Worm (Caenorhabditis elegans): ENCODE data around the gene sru-36.

Gene sru-36

ce11 chrV:9801965-9802364 lies 39.5 kb upstream of the sru-36 start, which contains the start of gene F46B6.10:
Gene F46B6.10 (minus strand): TSS chrV:9802065.
- TF ChIP-seq Y55F3AM.14 (GFP tag; optimal IDR thresholded peaks at IDR 0.05) (no peak), alr-1 (tag; optimal IDR thresholded peaks at IDR 0.05) (no peak), fos-1 (tag; optimal IDR thresholded peaks at IDR 0.05) (no peak), mab-5 (tag; optimal IDR thresholded peaks at IDR 0.05) (no peak), sem-4 (tag; optimal IDR thresholded peaks at IDR 0.05) (no peak), nhr-12 (tag; optimal IDR thresholded peaks at IDR 0.05) (no peak), nhr-6 (tag; optimal IDR thresholded peaks at IDR 0.05) (no peak), unc-39 (tag; optimal IDR thresholded peaks at IDR 0.05) (no peak), elt-3 (tag; optimal IDR thresholded peaks at IDR 0.05) (no peak), crh-2 (tag; optimal IDR thresholded peaks at IDR 0.05) (no peak), nhr-129 (tag; optimal IDR thresholded peaks at IDR 0.05) (no peak), mbf-1 (tag; optimal IDR thresholded peaks at IDR 0.05) (no peak), nhr-21 (tag; optimal IDR thresholded peaks at IDR 0.05) (no peak), zag-1 (tag; optimal IDR thresholded peaks at IDR 0.05) (no peak), dmd-4 (tag; optimal IDR thresholded peaks at IDR 0.05) (no peak), ztf-4 (tag; optimal IDR thresholded peaks at IDR 0.05) (no peak)

DNA sequence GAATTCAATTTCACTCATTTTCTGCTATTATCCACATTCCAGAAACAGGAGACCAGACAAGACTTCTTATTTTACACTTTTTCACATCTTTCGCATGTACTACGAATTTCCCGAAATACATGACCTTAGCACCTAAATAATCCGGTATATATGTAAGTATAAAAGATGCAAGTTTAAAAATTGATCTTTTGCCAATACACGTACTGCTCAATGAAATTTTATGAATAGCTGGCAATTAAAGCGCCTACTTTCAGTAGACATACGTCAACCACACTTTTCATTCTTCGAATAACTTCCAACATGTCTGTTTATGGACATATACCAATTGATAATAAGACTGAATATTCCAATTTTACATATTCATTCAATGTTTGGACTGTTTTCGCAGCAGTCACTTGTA lies 38.3 kb upstream of the sru-36 start, which contains the start of gene sru-39:
Gene sru-39, plus strand, starts transcription at position 301 of the 400 bp plus-strand sequence.
- no peak for TF ChIP-seq dmd-4 (tag; optimal IDR thresholded peaks at IDR 0.05)
- no peak for TF ChIP-seq R02D3.7 (tag; optimal IDR thresholded peaks at IDR 0.05)
- TF ChIP-seq lin-39 (tag; optimal IDR thresholded peaks at IDR 0.05) = no peak
- TF ChIP-seq sem-4 (tag; optimal IDR thresholded peaks at IDR 0.05) = no peak
- TF ChIP-seq nhr-12 (tag; optimal IDR thresholded peaks at IDR 0.05) = no peak
- no peak for TF ChIP-seq nhr-25 (tag; optimal IDR thresholded peaks at IDR 0.05)
- TF ChIP-seq mab-5 (tag; optimal IDR thresholded peaks at IDR 0.05) = no peak
- TF ChIP-seq lsy-2 (tag; optimal IDR thresholded peaks at IDR 0.05) = no peak
- no peak for TF ChIP-seq nhr-77 (tag; optimal IDR thresholded peaks at IDR 0.05)
- no peak for TF ChIP-seq nhr-21 (tag; optimal IDR thresholded peaks at IDR 0.05)
- no peak for TF ChIP-seq snpc-4 (tag; optimal IDR thresholded peaks at IDR 0.05)
- TF ChIP-seq nhr-10 (tag; optimal IDR thresholded peaks at IDR 0.05) = no peak
- no peak for TF ChIP-seq alr-1 (tag; optimal IDR thresholded peaks at IDR 0.05)
- no peak for TF ChIP-seq fos-1 (tag; optimal IDR thresholded peaks at IDR 0.05)
- no peak for TF ChIP-seq ama-1 (optimal IDR thresholded peaks at IDR 0.05)
- no peak for TF ChIP-seq nhr-11 (tag; optimal IDR thresholded peaks at IDR 0.05)
- no peak for TF ChIP-seq egl-27 (tag; optimal IDR thresholded peaks at IDR 0.05)
- no peak for TF ChIP-seq sma-9 (GFP tag; optimal IDR thresholded peaks at IDR 0.05)
- no peak for TF ChIP-seq sma-9 (tag; optimal IDR thresholded peaks at IDR 0.05)
- no peak for TF ChIP-seq ceh-82 (tag; optimal IDR thresholded peaks at IDR 0.05)
- TF ChIP-seq unc-62 (GFP tag; optimal IDR thresholded peaks at IDR 0.05) = no peak

ce11 chrV:9805161-9805560 lies 36.3 kb upstream of the sru-36 start, which contains the start of gene sru-37:
Gene sru-37 (plus strand): TSS chrV:9805461.
- no peak for TF ChIP-seq sem-4 (tag; optimal IDR thresholded peaks at IDR 0.05)
- TF ChIP-seq egl-27 (tag; optimal IDR thresholded peaks at IDR 0.05) = no peak
- no peak for TF ChIP-seq unc-62 (GFP tag; optimal IDR thresholded peaks at IDR 0.05)
- no peak for TF ChIP-seq nhr-129 (tag; optimal IDR thresholded peaks at IDR 0.05)
- TF ChIP-seq elt-1 (tag; optimal IDR thresholded peaks at IDR 0.05) = no peak
- no peak for TF ChIP-seq nhr-237 (tag; optimal IDR thresholded peaks at IDR 0.05)
- TF ChIP-seq ztf-11 (tag; optimal IDR thresholded peaks at IDR 0.05) = no peak
- TF ChIP-seq ztf-1 (GFP tag; conservative IDR thresholded peaks at IDR 0.05) = no peak
- TF ChIP-seq dmd-4 (tag; optimal IDR thresholded peaks at IDR 0.05) = no peak
- no peak for TF ChIP-seq alr-1 (tag; optimal IDR thresholded peaks at IDR 0.05)
- TF ChIP-seq snpc-4 (tag; optimal IDR thresholded peaks at IDR 0.05) = no peak
- TF ChIP-seq blmp-1 (tag; optimal IDR thresholded peaks at IDR 0.05; ENCODE audit: insufficient read depth) = no peak
- TF ChIP-seq nhr-6 (tag; optimal IDR thresholded peaks at IDR 0.05) = no peak
- no peak for TF ChIP-seq mbf-1 (tag; optimal IDR thresholded peaks at IDR 0.05)
- no peak for TF ChIP-seq ceh-16 (tag; optimal IDR thresholded peaks at IDR 0.05)
- TF ChIP-seq C34F6.9 (tag; optimal IDR thresholded peaks at IDR 0.05) = no peak
- TF ChIP-seq R02D3.7 (tag; optimal IDR thresholded peaks at IDR 0.05) = no peak
- no peak for TF ChIP-seq nhr-10 (tag; optimal IDR thresholded peaks at IDR 0.05)
- TF ChIP-seq lin-13 (GFP tag; optimal IDR thresholded peaks at IDR 0.05) = no peak

- TF ChIP-seq peb-1 (tag; optimal IDR thresholded peaks at IDR 0.05) = no peak
- no peak for TF ChIP-seq nhr-6 (tag; optimal IDR thresholded peaks at IDR 0.05)
- TF ChIP-seq sma-9 (GFP tag; optimal IDR thresholded peaks at IDR 0.05) = no peak
- TF ChIP-seq sma-9 (tag; optimal IDR thresholded peaks at IDR 0.05) = no peak
- no peak for TF ChIP-seq ceh-82 (tag; optimal IDR thresholded peaks at IDR 0.05)
- TF ChIP-seq lsy-2 (tag; optimal IDR thresholded peaks at IDR 0.05) = no peak
- no peak for TF ChIP-seq nhr-237 (tag; optimal IDR thresholded peaks at IDR 0.05)
- TF ChIP-seq mdl-1 (tag; optimal IDR thresholded peaks at IDR 0.05) = no peak
- TF ChIP-seq skn-1 (tag; optimal IDR thresholded peaks at IDR 0.05) = no peak
- TF ChIP-seq alr-1 (tag; optimal IDR thresholded peaks at IDR 0.05) = no peak
- no peak for TF ChIP-seq zag-1 (tag; optimal IDR thresholded peaks at IDR 0.05)
- no peak for TF ChIP-seq sma-3 (GFP tag; optimal IDR thresholded peaks at IDR 0.05)
- TF ChIP-seq nhr-10 (tag; optimal IDR thresholded peaks at IDR 0.05) = no peak
- TF ChIP-seq lin-39 (tag; optimal IDR thresholded peaks at IDR 0.05) = no peak
- TF ChIP-seq sem-4 (tag; optimal IDR thresholded peaks at IDR 0.05) = no peak
- no peak for TF ChIP-seq R02D3.7 (tag; optimal IDR thresholded peaks at IDR 0.05)
Observed at ce11 chrV:9811154-9811553, 30.3 kb upstream of the sru-36 start, which contains the start of gene sru-29. Gene sru-29 (plus strand): TSS chrV:9811454.

Data from whole organism, L2 larva.